Fruit fly (Drosophila melanogaster) whole organism, embryonic: Measurements from ENCODE around the gene CG32801.

Experiments
- Bgb ChIP-seq: fragments of 200-800 bp; sonication (Bioruptor generic); IDR thresholded peaks from 2 replicates; pipeline ENCODE4 v1.3.6; 2022; ENCODE audit warnings: missing biosample characterization, missing genetic modification characterization; ENCODE audit not compliant: partially characterized antibody
- CG1024 ChIP-seq: fragments of 200-800 bp; sonication (Bioruptor generic); IDR thresholded peaks from 2 replicates; pipeline ENCODE4 v1.3.6; 2022; ENCODE audit warnings: missing biosample characterization, missing genetic modification characterization
- CG10267 ChIP-seq: fragments of 200-800 bp; sonication (Bioruptor generic); optimal IDR thresholded peaks from 2 replicates; lab custom pipeline; 2018; ENCODE audit warnings: missing biosample characterization, mild to moderate bottlenecking, missing genetic modification characterization, moderate library complexity
- CG10959 ChIP-seq: fragments of 200-800 bp; sonication (Bioruptor generic); IDR thresholded peaks from 2 replicates; pipeline ENCODE4 v1.3.6; 2022; ENCODE audit warnings: missing biosample characterization, missing genetic modification characterization
- CG11093 ChIP-seq: fragments of 200-800 bp; sonication (Bioruptor generic); IDR thresholded peaks from 3 replicates; pipeline ENCODE4 v1.3.6; 2022; ENCODE audit warnings: missing biosample characterization, missing genetic modification characterization
- CG12071 ChIP-seq: fragments of 200-800 bp; sonication (Bioruptor generic); optimal IDR thresholded peaks from 3 replicates; lab custom pipeline; 2018; ENCODE audit warnings: missing biosample characterization, mild to moderate bottlenecking, missing genetic modification characterization
- CG14050 ChIP-seq: fragments of 200-800 bp; sonication (Bioruptor generic); IDR thresholded peaks from 3 replicates; pipeline ENCODE4 v1.3.6; 2022; ENCODE audit warnings: missing biosample characterization, missing genetic modification characterization
- CG16813 ChIP-seq: fragments of 200-800 bp; sonication (Bioruptor generic); IDR thresholded peaks from 3 replicates; pipeline ENCODE4 v1.3.6; 2022; ENCODE audit warnings: missing biosample characterization, missing genetic modification characterization; ENCODE audit not compliant: partially characterized antibody
- CG18262 ChIP-seq: fragments of 200-800 bp; optimal IDR thresholded peaks from 3 replicates; lab custom pipeline; 2019; ENCODE audit warnings: missing biosample characterization, mild to moderate bottlenecking, missing genetic modification characterization, moderate library complexity
- CG30020 ChIP-seq: fragments of 200-800 bp; optimal IDR thresholded peaks from 2 replicates; lab custom pipeline; 2019; ENCODE audit warnings: missing biosample characterization, mild to moderate bottlenecking, missing genetic modification characterization, moderate library complexity
- CG42726 ChIP-seq: fragments of 200-800 bp; sonication (Bioruptor generic); IDR thresholded peaks from 2 replicates; pipeline ENCODE4 v1.3.6; 2022; ENCODE audit warnings: missing biosample characterization, missing genetic modification characterization; ENCODE audit not compliant: partially characterized antibody
- CG4360 ChIP-seq: fragments of 200-800 bp; sonication (Bioruptor generic); IDR thresholded peaks from 2 replicates; pipeline ENCODE4 v1.3.6; 2022; ENCODE audit warnings: missing biosample characterization, missing genetic modification characterization
- CG4424 ChIP-seq: fragments of 200-800 bp; sonication (Bioruptor generic); optimal IDR thresholded peaks from 3 replicates; lab custom pipeline; 2016; ENCODE audit warnings: missing biosample characterization, missing genetic modification characterization
- CG5245 ChIP-seq: fragments of 200-800 bp; sonication (Bioruptor generic); optimal IDR thresholded peaks from 3 replicates; lab custom pipeline; 2016; ENCODE audit warnings: missing biosample characterization, missing genetic modification characterization
- CG5953 ChIP-seq: fragments of 200-800 bp; sonication (Bioruptor generic); IDR thresholded peaks from 2 replicates; pipeline ENCODE4 v1.3.6; 2022; ENCODE audit warnings: missing biosample characterization, missing genetic modification characterization
- CG6254 ChIP-seq: fragments of 200-800 bp; sonication (Bioruptor generic); optimal IDR thresholded peaks from 3 replicates; lab custom pipeline; 2017; ENCODE audit warnings: mild to moderate bottlenecking, missing biosample characterization, missing genetic modification reagents, missing genetic modification characterization
- CG7786 ChIP-seq: fragments of 200-800 bp; sonication (Bioruptor generic); optimal IDR thresholded peaks from 2 replicates; lab custom pipeline; 2016; ENCODE audit warnings: missing biosample characterization, missing genetic modification characterization
- CG8281 ChIP-seq: fragments of 200-800 bp; sonication (Bioruptor generic); optimal IDR thresholded peaks from 2 replicates; lab custom pipeline; 2018; ENCODE audit warnings: missing biosample characterization, mild to moderate bottlenecking, missing genetic modification characterization, moderate library complexity
- CG9609 ChIP-seq: fragments of 200-800 bp; sonication (Bioruptor generic); optimal IDR thresholded peaks from 3 replicates; lab custom pipeline; 2016; ENCODE audit warnings: missing biosample characterization, missing genetic modification characterization
- CG9727 ChIP-seq: fragments of 200-800 bp; sonication (Bioruptor generic); optimal IDR thresholded peaks from 3 replicates; lab custom pipeline; 2017; ENCODE audit warnings: missing biosample characterization, mild to moderate bottlenecking, missing genetic modification characterization
- Doc3 ChIP-seq: fragments of 200-800 bp; sonication (Bioruptor generic); IDR thresholded peaks from 3 replicates; pipeline ENCODE4 v1.3.6; 2022; ENCODE audit warnings: missing biosample characterization, missing genetic modification characterization; ENCODE audit not compliant: partially characterized antibody
- Dref ChIP-seq: fragments of 200-800 bp; sonication (Bioruptor generic); IDR thresholded peaks from 2 replicates; pipeline ENCODE4 v1.3.6; 2022; ENCODE audit warnings: missing biosample characterization, missing genetic modification characterization
- Ets65A ChIP-seq: fragments of 200-800 bp; sonication (Bioruptor generic); peaks from one replicate; lab custom pipeline; 2016; ENCODE audit warnings: missing biosample characterization, missing genetic modification characterization
- Hr39 ChIP-seq: fragments of >200 bp; optimal IDR thresholded peaks from 2 replicates; lab custom pipeline; 2017
- Hr78 ChIP-seq, 2 experiments: fragments of 200-800 bp in 1 of 2; fragments of >200 bp in 1 of 2; sonication (Bioruptor generic) in 1 of 2; optimal IDR thresholded peaks; 2 replicates each; lab custom pipeline; 2017 to 2019; ENCODE audit warnings: missing biosample characterization in 2 of 2, missing genetic modification characterization in 2 of 2, mild to moderate bottlenecking in 1 of 2, moderate library complexity in 1 of 2
- Kr ChIP-seq: fragments of 200-800 bp; sonication (Bioruptor generic); optimal IDR thresholded peaks from 2 replicates; lab custom pipeline; 2017; ENCODE audit warnings: missing biosample characterization, mild to moderate bottlenecking, missing genetic modification characterization
- Lhr ChIP-seq: fragments of 200-800 bp; sonication (Bioruptor generic); optimal IDR thresholded peaks from 3 replicates; lab custom pipeline; 2017; ENCODE audit warnings: mild to moderate bottlenecking, missing biosample characterization, missing genetic modification reagents, missing genetic modification characterization
- Meics ChIP-seq: fragments of 200-800 bp; sonication (Bioruptor generic); optimal IDR thresholded peaks from 2 replicates; lab custom pipeline; 2017; ENCODE audit warnings: missing biosample characterization, mild to moderate bottlenecking, missing genetic modification characterization
- Neu2 ChIP-seq: fragments of 200-800 bp; sonication (Bioruptor generic); optimal IDR thresholded peaks from 3 replicates; lab custom pipeline; 2016; ENCODE audit warnings: missing biosample characterization, missing genetic modification characterization, borderline replicate concordance
- Tbp ChIP-seq: fragments of >200 bp; optimal IDR thresholded peaks from 2 replicates; lab custom pipeline; 2018; ENCODE audit warnings: missing biosample characterization, missing genetic modification characterization
- bab2 ChIP-seq: fragments of 200-800 bp; sonication (Bioruptor generic); optimal IDR thresholded peaks from 2 replicates; lab custom pipeline; 2016; ENCODE audit warnings: missing biosample characterization, missing genetic modification characterization
- cato ChIP-seq: fragments of 200-800 bp; sonication (Bioruptor generic); optimal IDR thresholded peaks from 2 replicates; lab custom pipeline; 2016; ENCODE audit warnings: missing biosample characterization, missing genetic modification characterization, borderline replicate concordance
- disco-r ChIP-seq: fragments of 200-800 bp; sonication (Bioruptor generic); optimal IDR thresholded peaks from 2 replicates; lab custom pipeline; 2016; ENCODE audit warnings: missing biosample characterization, missing genetic modification characterization
- emc ChIP-seq: fragments of 200-800 bp; sonication (Bioruptor generic); optimal IDR thresholded peaks from 2 replicates; lab custom pipeline; 2016; ENCODE audit warnings: missing biosample characterization, missing genetic modification characterization
- gcm2 ChIP-seq: fragments of 200-800 bp; sonication (Bioruptor generic); optimal IDR thresholded peaks from 2 replicates; lab custom pipeline; 2016; ENCODE audit warnings: missing biosample characterization, missing genetic modification characterization
- gfzf ChIP-seq: fragments of 200-800 bp; sonication (Bioruptor generic); optimal IDR thresholded peaks from 2 replicates; lab custom pipeline; 2016; ENCODE audit warnings: missing biosample characterization, mild to moderate bottlenecking, missing genetic modification characterization, moderate library complexity
- gt ChIP-seq: fragments of 200-800 bp; sonication (Bioruptor generic); IDR thresholded peaks from 2 replicates; pipeline ENCODE4 v1.3.6; 2022; ENCODE audit warnings: missing biosample characterization, missing genetic modification characterization
- ind ChIP-seq: fragments of 200-800 bp; sonication (Bioruptor generic); optimal IDR thresholded peaks from 3 replicates; lab custom pipeline; 2016; ENCODE audit warnings: missing biosample characterization, missing genetic modification characterization
- luna ChIP-seq: fragments of 200-800 bp; sonication (Bioruptor generic); optimal IDR thresholded peaks from 2 replicates; lab custom pipeline; 2016; ENCODE audit warnings: missing biosample characterization, missing genetic modification characterization
- pum ChIP-seq: fragments of 200-800 bp; sonication (Bioruptor generic); optimal IDR thresholded peaks from 2 replicates; lab custom pipeline; 2016; ENCODE audit warnings: missing biosample characterization, missing genetic modification characterization
- repo ChIP-seq: fragments of 200-800 bp; sonication (Bioruptor generic); optimal IDR thresholded peaks from 2 replicates; lab custom pipeline; 2016; ENCODE audit warnings: missing biosample characterization, missing genetic modification characterization
- sc ChIP-seq, 3 experiments: fragments of >200 bp in 2 of 3; fragments of 200-800 bp in 1 of 3; sonication (Bioruptor generic) in 1 of 3; optimal IDR thresholded peaks; 2 replicates in 2 of 3; 3 replicates in 1 of 3; lab custom pipeline; 2017; ENCODE audit warnings: mild to moderate bottlenecking in 1 of 3, missing biosample characterization in 1 of 3, missing genetic modification characterization in 1 of 3, missing genetic modification reagents in 1 of 3
- schlank ChIP-seq: fragments of 200-800 bp; sonication (Bioruptor generic); optimal IDR thresholded peaks from 2 replicates; lab custom pipeline; 2018; ENCODE audit warnings: missing biosample characterization, mild to moderate bottlenecking, missing genetic modification characterization
- sisA ChIP-seq: fragments of 200-800 bp; sonication (Bioruptor generic); IDR thresholded peaks from 2 replicates; pipeline ENCODE4 v1.3.6; 2022; ENCODE audit warnings: missing biosample characterization, missing genetic modification characterization
- slou ChIP-seq: fragments of 200-800 bp; sonication (Bioruptor generic); optimal IDR thresholded peaks from 3 replicates; lab custom pipeline; 2016; ENCODE audit warnings: missing biosample characterization, missing genetic modification characterization
- stc ChIP-seq: fragments of 200-800 bp; sonication (Bioruptor generic); IDR thresholded peaks from 2 replicates; pipeline ENCODE4 v1.3.6; 2022; ENCODE audit warnings: missing biosample characterization, missing genetic modification characterization
- tin ChIP-seq: fragments of 200-800 bp; sonication (Bioruptor generic); optimal IDR thresholded peaks from 3 replicates; lab custom pipeline; 2016; ENCODE audit warnings: missing biosample characterization, missing genetic modification characterization
- ttk ChIP-seq: fragments of 200-800 bp; sonication (Bioruptor generic); IDR thresholded peaks from 2 replicates; pipeline ENCODE4 v2.1.2; 2022; ENCODE audit warnings: missing biosample characterization, missing genetic modification characterization
- tup ChIP-seq: fragments of 200-800 bp; sonication (Bioruptor generic); optimal IDR thresholded peaks from 2 replicates; lab custom pipeline; 2016; ENCODE audit warnings: missing biosample characterization, mild to moderate bottlenecking, missing genetic modification characterization, moderate library complexity
- vfl ChIP-seq: fragments of 200-800 bp; sonication (Bioruptor generic); optimal IDR thresholded peaks from 2 replicates; lab custom pipeline; 2016; ENCODE audit warnings: missing biosample characterization, missing genetic modification characterization
- vvl ChIP-seq: fragments of 200-800 bp; sonication (Bioruptor generic); IDR thresholded peaks from 2 replicates; pipeline ENCODE4 v1.3.6; 2022; ENCODE audit warnings: missing biosample characterization, missing genetic modification characterization

Gene CG32801

DNA sequence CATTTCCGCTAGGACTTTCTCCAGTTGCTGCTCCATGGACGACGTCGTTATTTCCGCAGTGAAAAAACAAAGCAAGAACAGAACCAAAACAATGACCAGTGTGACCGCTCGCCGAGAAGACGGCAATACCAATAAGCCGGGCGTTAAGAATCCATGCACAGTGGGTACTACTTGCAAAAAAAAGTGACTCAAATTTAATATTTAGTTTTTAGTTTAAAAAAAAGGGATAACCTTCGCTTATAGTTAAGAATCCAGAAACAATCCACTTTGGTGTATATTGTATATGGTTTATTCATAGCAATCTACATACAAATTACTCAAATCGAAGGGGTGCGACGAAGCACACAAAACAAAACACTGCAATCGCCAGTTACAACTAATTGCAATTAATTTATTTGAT, 44.1 kb downstream of the CG32801 start, which contains the start of gene Lamtor5 (continued):
- TF ChIP-seq gcm2 (GFP tag; lab: Kevin White, UChicago): no peak
- TF ChIP-seq CG18262 (tag; lab: Kevin White, UChicago): peak; percentile 32
- peak; percentile 49 for TF ChIP-seq vfl
- TF ChIP-seq tup (GFP tag; lab: Kevin White, UChicago): no peak
- TF ChIP-seq CG30020: no peak
- no peak for TF ChIP-seq Doc3 (GFP tag; lab: Robert Waterston, UW)
- TF ChIP-seq Meics (GFP tag; lab: Kevin White, UChicago): peak; percentile 54
- peak; percentile 46 for TF ChIP-seq CG9727 (GFP tag; lab: Kevin White, UChicago)
- no peak for TF ChIP-seq emc (GFP tag; lab: Kevin White, UChicago)
- no peak for TF ChIP-seq CG7786
- TF ChIP-seq ttk (GFP tag; lab: Robert Waterston, UW): no peak
- TF ChIP-seq vvl (GFP tag; lab: Robert Waterston, UW): 0 out of 2 replicates have a peak, but pooled peaks have one; percentile 28
- TF ChIP-seq Dref: no peak
- TF ChIP-seq CG8281: no peak
- peak; percentile 73 for TF ChIP-seq gfzf (GFP tag; lab: Kevin White, UChicago)
- TF ChIP-seq ind: peak; percentile 23
- no peak for TF ChIP-seq CG5245
- TF ChIP-seq Ets65A (GFP tag; lab: Kevin White, UChicago): no peak
- TF ChIP-seq CG4424 (GFP tag; lab: Kevin White, UChicago): no peak
- peak; percentile 31 for TF ChIP-seq pum (GFP tag; lab: Kevin White, UChicago)
- no peak for TF ChIP-seq cato (GFP tag; lab: Kevin White, UChicago)
- TF ChIP-seq CG6254: no peak
- TF ChIP-seq CG4360: no peak
- no peak for TF ChIP-seq luna (GFP tag; lab: Kevin White, UChicago)
- no peak for TF ChIP-seq disco-r (GFP tag; lab: Kevin White, UChicago)
- TF ChIP-seq CG1024: no peak
- no peak for TF ChIP-seq Hr39
- no peak for TF ChIP-seq Hr78 (GFP tag; optimal IDR thresholded peaks at IDR 0.05; lab: Kevin White, UChicago)
- no peak for TF ChIP-seq CG12071 (GFP tag; lab: Kevin White, UChicago)
- no peak for TF ChIP-seq CG10959 (GFP tag; lab: Robert Waterston, UW)
- TF ChIP-seq Kr: no peak
- TF ChIP-seq Neu2 (GFP tag; lab: Kevin White, UChicago): no peak
- TF ChIP-seq sc (optimal IDR thresholded peaks at IDR 0.05; lab: Kevin White, UChicago): no peak
- no peak for TF ChIP-seq sc (GFP tag; optimal IDR thresholded peaks at IDR 0.05; lab: Kevin White, UChicago)
- no peak for TF ChIP-seq schlank (tag; lab: Kevin White, UChicago)
- no peak for TF ChIP-seq tin (GFP tag; lab: Kevin White, UChicago)
- TF ChIP-seq Lhr (GFP tag; lab: Kevin White, UChicago): no peak
- no peak for TF ChIP-seq CG11093 (GFP tag; lab: Robert Waterston, UW)
- no peak for TF ChIP-seq CG9609 (GFP tag; lab: Kevin White, UChicago)
- TF ChIP-seq CG10267 (tag; lab: Kevin White, UChicago): peak; percentile 41
- no peak for TF ChIP-seq repo (GFP tag; lab: Kevin White, UChicago)
- TF ChIP-seq CG14050: no peak
- peak; percentile 20; the same call in 1 of the 2 replicates for TF ChIP-seq Bgb (GFP tag; lab: Robert Waterston, UW)
- TF ChIP-seq gt (GFP tag; lab: Robert Waterston, UW): no peak
- TF ChIP-seq CG42726: no peak
- TF ChIP-seq slou (GFP tag; lab: Kevin White, UChicago): peak; percentile 12
- TF ChIP-seq stc: no peak; the same call in 1 of the 2 replicates
- TF ChIP-seq Tbp: no peak
- peak; percentile 22; the same call in 1 of the 2 replicates for TF ChIP-seq sisA (GFP tag; lab: Robert Waterston, UW)
- TF ChIP-seq CG16813 (GFP tag; lab: Robert Waterston, UW): no peak
- peak; percentile 36; the same call in 1 of the 2 replicates for TF ChIP-seq CG5953
- TF ChIP-seq bab2 (GFP tag; lab: Kevin White, UChicago): peak; percentile 35
